Worm (Caenorhabditis elegans): ENCODE measurements around the gene lron-15.

Gene lron-15

ce11 chrII:6560291-6560690 lies 15.6 kb upstream of the lron-15 start:
- TF ChIP-seq aha-1 (tag): peak; percentile 74
- TF ChIP-seq dmd-9 (GFP tag; IDR thresholded peaks at IDR 0.05): no peak
- no peak for TF ChIP-seq F44E2.7 (GFP tag; IDR thresholded peaks at IDR 0.05)
- peak in 1 of 2 experiments; percentile 67 for TF ChIP-seq unc-62 (GFP tag; optimal IDR thresholded peaks at IDR 0.05 in 1 of 2)
- TF ChIP-seq unc-62 (tag; optimal IDR thresholded peaks at IDR 0.05): no peak
- TF ChIP-seq F49E8.2 (tag; optimal IDR thresholded peaks at IDR 0.05; ENCODE audit: borderline replicate concordance): no peak

ce11 chrII:6558887-6559286 lies 14.2 kb upstream of the lron-15 start:
- TF ChIP-seq zfp-3 (GFP tag; conservative IDR thresholded peaks at IDR 0.05) (0 out of 2 replicates have a peak, but pooled peaks have one; percentile 15), hmg-1.1 (GFP tag; IDR thresholded peaks at IDR 0.05) (no peak), daf-16 (GFP tag; optimal IDR thresholded peaks at IDR 0.05) (peak in 1 of 2 experiments; percentile 23), daf-16 (tag; optimal IDR thresholded peaks at IDR 0.05) (no peak)

ce11 chrII:6554677-6555076 lies 10.0 kb upstream of the lron-15 start, which contains the start of gene wrn-1:
TSS of gene wrn-1 (plus strand) at chrII:6554977.
- TF ChIP-seq Y5F2A.4 (GFP tag; optimal IDR thresholded peaks at IDR 0.05): no peak
- TF ChIP-seq egl-43 (GFP tag; IDR thresholded peaks at IDR 0.05): no peak
- no peak for TF ChIP-seq lim-7 (GFP tag; IDR thresholded peaks at IDR 0.05)
- no peak for TF ChIP-seq duxl-1 (tag; optimal IDR thresholded peaks at IDR 0.05; ENCODE audit: poor library complexity)
- no peak for TF ChIP-seq fkh-10 (GFP tag; optimal IDR thresholded peaks at IDR 0.05)
- TF ChIP-seq lin-39 (tag; optimal IDR thresholded peaks at IDR 0.05): no peak
- no peak for TF ChIP-seq unc-62 (GFP tag; optimal IDR thresholded peaks at IDR 0.05 in 1 of 2)
- TF ChIP-seq unc-62 (tag; optimal IDR thresholded peaks at IDR 0.05): no peak
- no peak for TF ChIP-seq nhr-102 (tag; optimal IDR thresholded peaks at IDR 0.05)
- no peak for TF ChIP-seq lir-3 (tag; optimal IDR thresholded peaks at IDR 0.05)
- TF ChIP-seq F26F4.8 (GFP tag; conservative IDR thresholded peaks at IDR 0.05): no peak
- TF ChIP-seq ceh-82 (tag; optimal IDR thresholded peaks at IDR 0.05): no peak

ce11 chrII:6535957-6536424 lies 8.7 kb downstream of the lron-15 start, which contains the start of gene utp-20:
TSS of gene utp-20 (plus strand) at chrII:6536374.
- peak; percentile 62 for TF ChIP-seq ces-1 (GFP tag; optimal IDR thresholded peaks at IDR 0.05)
- TF ChIP-seq pha-4 (GFP tag; IDR thresholded peaks at IDR 0.05): no peak
- TF ChIP-seq pha-4 (tag; optimal IDR thresholded peaks at IDR 0.05): peak; percentile 16
- no peak for TF ChIP-seq fos-1 (tag; optimal IDR thresholded peaks at IDR 0.05)
- no peak for TF ChIP-seq F10B5.3 (tag; optimal IDR thresholded peaks at IDR 0.05)
- no peak for TF ChIP-seq lin-29 (GFP tag; IDR thresholded peaks at IDR 0.05)
- no peak for TF ChIP-seq lim-7 (GFP tag; IDR thresholded peaks at IDR 0.05)
- TF ChIP-seq attf-4 (tag; optimal IDR thresholded peaks at IDR 0.05): no peak
- TF ChIP-seq skn-1 (tag; optimal IDR thresholded peaks at IDR 0.05): no peak
- peak; percentile 95 for TF ChIP-seq lin-38 (GFP tag; IDR thresholded peaks at IDR 0.05)
- TF ChIP-seq spr-3 (GFP tag; optimal IDR thresholded peaks at IDR 0.05): no peak
- no peak for TF ChIP-seq F26F4.8 (GFP tag; conservative IDR thresholded peaks at IDR 0.05)
- peak; percentile 46 for TF ChIP-seq T20F7.1 (GFP tag; optimal IDR thresholded peaks at IDR 0.05)
- no peak for TF ChIP-seq dmd-8 (GFP tag; IDR thresholded peaks at IDR 0.05)
- TF ChIP-seq mdl-1 (tag; optimal IDR thresholded peaks at IDR 0.05): peak; percentile 32 to 62
- TF ChIP-seq egl-27 (tag; optimal IDR thresholded peaks at IDR 0.05): no peak
- TF ChIP-seq Y75B8A.6 (GFP tag; IDR thresholded peaks at IDR 0.05): no peak
- no peak for TF ChIP-seq zip-11 (GFP tag; IDR thresholded peaks at IDR 0.05)
- TF ChIP-seq hlh-11 (tag; optimal IDR thresholded peaks at IDR 0.05): no peak
- no peak for TF ChIP-seq T26A8.4 (GFP tag; IDR thresholded peaks at IDR 0.05)
- TF ChIP-seq hmg-1.1 (GFP tag; IDR thresholded peaks at IDR 0.05): no peak
- no peak for TF ChIP-seq arid-1 (GFP tag; conservative IDR thresholded peaks at IDR 0.05)
- no peak for TF ChIP-seq ceh-32 (tag; optimal IDR thresholded peaks at IDR 0.05; ENCODE audit: poor library complexity)
- no peak for TF ChIP-seq dmd-6 (GFP tag; IDR thresholded peaks at IDR 0.05)
- no peak for TF ChIP-seq hif-1 (tag; optimal IDR thresholded peaks at IDR 0.05)
- TF ChIP-seq nhr-76 (tag; optimal IDR thresholded peaks at IDR 0.05): no peak
- peak; percentile 88 for TF ChIP-seq dpl-1 (GFP tag; optimal IDR thresholded peaks at IDR 0.05)
- no peak for TF ChIP-seq daf-16 (GFP tag; optimal IDR thresholded peaks at IDR 0.05)
- TF ChIP-seq daf-16 (tag; optimal IDR thresholded peaks at IDR 0.05): no peak
- TF ChIP-seq F49E8.2 (tag; optimal IDR thresholded peaks at IDR 0.05; ENCODE audit: borderline replicate concordance): no peak
- TF ChIP-seq lin-39 (tag; optimal IDR thresholded peaks at IDR 0.05): no peak
- no peak for TF ChIP-seq nhr-42 (GFP tag; IDR thresholded peaks at IDR 0.05)
- no peak for TF ChIP-seq jun-1 (tag; optimal IDR thresholded peaks at IDR 0.05)
